Worm (Caenorhabditis elegans): ENCODE results near the gene clec-226.

- TF ChIP-seq nhr-11 (tag; optimal IDR thresholded peaks at IDR 0.05) (no peak), sma-3 (GFP tag; optimal IDR thresholded peaks at IDR 0.05) (no peak), nhr-23 (tag; optimal IDR thresholded peaks at IDR 0.05) (no peak), ztf-11 (tag; optimal IDR thresholded peaks at IDR 0.05) (no peak), blmp-1 (tag; optimal IDR thresholded peaks at IDR 0.05; ENCODE audit: insufficient read depth) (no peak), egl-27 (tag; optimal IDR thresholded peaks at IDR 0.05) (no peak), elt-1 (tag; optimal IDR thresholded peaks at IDR 0.05) (no peak), aly-2 (tag; optimal IDR thresholded peaks at IDR 0.05) (no peak), nhr-12 (tag; optimal IDR thresholded peaks at IDR 0.05) (no peak), ceh-82 (tag; optimal IDR thresholded peaks at IDR 0.05) (no peak)
Measured at ce11 chrV:13946385-13947019, at the start of gene clec-226, which contains the start of gene srx-10.
